Fruit fly (Drosophila melanogaster): Measurements from ENCODE around the gene RpL3.

DNA sequence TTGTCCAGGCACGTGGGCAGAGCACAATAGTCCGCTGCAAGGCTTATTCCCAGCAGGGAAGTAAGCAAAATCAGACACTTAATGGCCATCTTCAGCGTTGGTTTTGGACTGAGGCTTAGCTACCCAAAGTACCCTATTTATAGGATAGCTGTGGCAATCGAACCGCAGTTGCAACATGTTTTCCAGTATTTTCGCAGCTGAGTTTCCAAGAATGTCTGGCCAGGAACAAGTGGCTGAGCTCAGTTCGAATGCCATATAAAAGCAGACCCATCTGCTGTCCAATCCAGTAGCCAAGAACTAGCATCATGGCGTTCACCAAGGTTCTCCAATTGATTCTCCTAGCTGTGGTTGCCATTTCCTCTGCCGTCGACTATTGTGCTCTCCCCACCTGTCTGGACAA is 19.2 kb downstream of the RpL3 start, which contains the start of the genes scpr-B and scpr-A:
- TF ChIP-seq fru (optimal IDR thresholded peaks at IDR 0.05): no peak
- TF ChIP-seq shn (GFP tag; optimal IDR thresholded peaks at IDR 0.05): no peak
- no peak for TF ChIP-seq psq (GFP tag; optimal IDR thresholded peaks at IDR 0.05)
- no peak for TF ChIP-seq pum (GFP tag; optimal IDR thresholded peaks at IDR 0.05)
- no peak for TF ChIP-seq Sox100B (GFP tag; optimal IDR thresholded peaks at IDR 0.05)
- TF ChIP-seq exex (tag; optimal IDR thresholded peaks at IDR 0.05): no peak
- no peak for TF ChIP-seq CG1529 (GFP tag; optimal IDR thresholded peaks at IDR 0.05)
- no peak for TF ChIP-seq grau (tag; optimal IDR thresholded peaks at IDR 0.05)
- TF ChIP-seq ato (GFP tag; IDR thresholded peaks at IDR 0.05; ENCODE audit: partially characterized antibody): no peak
- no peak for TF ChIP-seq sens (GFP tag)
- TF ChIP-seq ase (GFP tag; IDR thresholded peaks at IDR 0.05): no peak
